Worm (Caenorhabditis elegans) whole organism, L4 larva: ENCODE results near the gene ceh-27.

ENCODE experiments used
- F37D6.2 ChIP-seq: sonication (generic microtip); optimal IDR thresholded peaks from 2 replicates; lab custom pipeline; 2016; ENCODE audit warnings: mild to moderate bottlenecking, missing genetic modification characterization, missing compliant biosample characterization
- T20F7.1 ChIP-seq: fragments of 200-800 bp; sonication (Bioruptor generic); optimal IDR thresholded peaks from 2 replicates; lab custom pipeline; 2018; ENCODE audit warnings: mild to moderate bottlenecking, missing genetic modification characterization, missing compliant biosample characterization
- Y48G9A.11 ChIP-seq: fragments of 200-800 bp; sonication (Bioruptor generic); IDR thresholded peaks from 2 replicates; pipeline ENCODE4 v1.3.6; 2022; ENCODE audit warnings: missing genetic modification reagents, missing genetic modification characterization, missing compliant biosample characterization
- ZK337.2 ChIP-seq: fragments of 200-800 bp; sonication (Bioruptor generic); IDR thresholded peaks from 2 replicates; pipeline ENCODE4 v1.3.6; 2022; ENCODE audit warnings: missing genetic modification reagents, missing genetic modification characterization, missing compliant biosample characterization
- ZK546.5 ChIP-seq, 2 experiments: sonication (generic microtip); optimal IDR thresholded peaks; 2 replicates each; lab custom pipeline; 2017; ENCODE audit warnings: missing biosample characterization in 2 of 2, missing genetic modification characterization in 2 of 2
- aha-1 ChIP-seq: fragments of 150-350 bp; peaks from one replicate; lab custom pipeline; 2014; ENCODE audit warnings: missing biosample characterization, missing genetic modification characterization
- arid-1 ChIP-seq: fragments of 200-800 bp; sonication (Bioruptor generic); conservative IDR thresholded peaks from 2 replicates; pipeline ENCODE4 v1.3.6; 2022; ENCODE audit warnings: missing genetic modification reagents, missing genetic modification characterization, missing compliant biosample characterization
- ceh-32 ChIP-seq: sonication (generic microtip); optimal IDR thresholded peaks from 2 replicates; lab custom pipeline; 2016; ENCODE audit warnings: mild to moderate bottlenecking, missing genetic modification characterization, missing compliant biosample characterization; ENCODE audit not compliant: poor library complexity
- ceh-82 ChIP-seq: sonication (generic microtip); optimal IDR thresholded peaks from 2 replicates; lab custom pipeline; 2017; ENCODE audit warnings: missing biosample characterization, missing genetic modification characterization
- ces-1 ChIP-seq: fragments of 150-350 bp; sonication (generic microtip); optimal IDR thresholded peaks from 4 replicates; lab custom pipeline; 2014; ENCODE audit warnings: missing biosample characterization, missing genetic modification reagents, missing genetic modification characterization
- daf-12 ChIP-seq: fragments of 150-350 bp; optimal IDR thresholded peaks from 2 replicates; lab custom pipeline; 2014; ENCODE audit warnings: missing biosample characterization, missing genetic modification reagents, missing genetic modification characterization
- daf-16 ChIP-seq, 3 experiments: sonication (generic microtip); optimal IDR thresholded peaks; 2 replicates each; lab custom pipeline; 2016 to 2017; ENCODE audit warnings: missing genetic modification characterization in 3 of 3, missing genetic modification reagents in 3 of 3, mild to moderate bottlenecking in 2 of 3, missing compliant biosample characterization in 2 of 3, missing biosample characterization in 1 of 3, moderate library complexity in 1 of 3
- dmd-6 ChIP-seq: fragments of 200-800 bp; sonication (Bioruptor generic); IDR thresholded peaks from 2 replicates; pipeline ENCODE4 v1.3.6; 2022; ENCODE audit warnings: missing genetic modification reagents, missing genetic modification characterization, missing compliant biosample characterization
- dmd-8 ChIP-seq: fragments of 200-800 bp; sonication (Bioruptor generic); IDR thresholded peaks from 2 replicates; pipeline ENCODE4 v1.3.6; 2022; ENCODE audit warnings: missing genetic modification characterization, missing compliant biosample characterization
- dmd-9 ChIP-seq: fragments of 200-800 bp; sonication (Bioruptor generic); IDR thresholded peaks from 2 replicates; pipeline ENCODE4 v1.3.6; 2022; ENCODE audit warnings: missing genetic modification reagents, missing genetic modification characterization, missing compliant biosample characterization
- dpl-1 ChIP-seq: fragments of 150-350 bp; optimal IDR thresholded peaks from 2 replicates; lab custom pipeline; 2014; ENCODE audit warnings: missing biosample characterization, missing genetic modification reagents, missing genetic modification characterization
- dve-1 ChIP-seq: sonication (generic microtip); optimal IDR thresholded peaks from 2 replicates; lab custom pipeline; 2017; ENCODE audit warnings: antibody characterized with exemption, mild to moderate bottlenecking, missing genetic modification characterization, missing compliant biosample characterization; ENCODE audit not compliant: insufficient read depth
- fkh-10 ChIP-seq: fragments of 150-350 bp; optimal IDR thresholded peaks from 2 replicates; lab custom pipeline; 2014; ENCODE audit warnings: missing biosample characterization, missing genetic modification reagents, missing genetic modification characterization
- fos-1 ChIP-seq: fragments of 150-350 bp; optimal IDR thresholded peaks from 2 replicates; lab custom pipeline; 2014; ENCODE audit warnings: missing biosample characterization, missing genetic modification characterization
- gei-8 ChIP-seq: fragments of 200-800 bp; sonication (Bioruptor generic); optimal IDR thresholded peaks from 2 replicates; lab custom pipeline; 2018; ENCODE audit warnings: mild to moderate bottlenecking, missing genetic modification characterization, missing compliant biosample characterization
- hif-1 ChIP-seq, 2 experiments: sonication (generic microtip); optimal IDR thresholded peaks; 2 replicates each; lab custom pipeline; 2016 to 2017; ENCODE audit warnings: missing compliant biosample characterization in 2 of 2, missing genetic modification characterization in 2 of 2, missing genetic modification reagents in 2 of 2, missing genotype in 2 of 2, mild to moderate bottlenecking in 1 of 2
- hlh-11 ChIP-seq: fragments of 200-800 bp; sonication (Bioruptor generic); optimal IDR thresholded peaks from 2 replicates; lab custom pipeline; 2018; ENCODE audit warnings: mild to moderate bottlenecking, missing genetic modification characterization, missing compliant biosample characterization
- hlh-30 ChIP-seq: sonication (generic microtip); optimal IDR thresholded peaks from 2 replicates; lab custom pipeline; 2017; ENCODE audit warnings: antibody characterized with exemption, mild to moderate bottlenecking, missing genetic modification characterization, missing compliant biosample characterization; ENCODE audit not compliant: insufficient read depth
- hmg-1.1 ChIP-seq: fragments of 200-800 bp; sonication (Bioruptor generic); IDR thresholded peaks from 2 replicates; pipeline ENCODE4 v1.3.6; 2022; ENCODE audit warnings: missing genetic modification reagents, missing genetic modification characterization, missing compliant biosample characterization
- jun-1 ChIP-seq: fragments of 150-350 bp; optimal IDR thresholded peaks from 2 replicates; lab custom pipeline; 2014; ENCODE audit warnings: missing biosample characterization, missing genetic modification reagents, missing genetic modification characterization
- lim-7 ChIP-seq: fragments of 200-800 bp; sonication (Bioruptor generic); IDR thresholded peaks from 2 replicates; pipeline ENCODE4 v1.3.6; 2022; ENCODE audit warnings: missing genetic modification characterization, missing compliant biosample characterization
- lin-15B ChIP-seq: fragments of 150-350 bp; sonication (generic microtip); optimal IDR thresholded peaks from 3 replicates; lab custom pipeline; 2014; ENCODE audit warnings: missing biosample characterization, missing genetic modification characterization
- lin-38 ChIP-seq: fragments of 200-800 bp; sonication (Bioruptor generic); IDR thresholded peaks from 2 replicates; pipeline ENCODE4 v1.3.6; 2022; ENCODE audit warnings: missing genetic modification reagents, missing genetic modification characterization, missing compliant biosample characterization
- lin-39 ChIP-seq: fragments of 150-350 bp; optimal IDR thresholded peaks from 2 replicates; lab custom pipeline; 2014; ENCODE audit warnings: missing biosample characterization, missing genetic modification reagents, missing genetic modification characterization
- lsy-2 ChIP-seq, 2 experiments: fragments of 150-350 bp in 1 of 2; sonication (generic microtip) in 1 of 2; optimal IDR thresholded peaks; 2 replicates each; lab custom pipeline; 2014 to 2017; ENCODE audit warnings: missing biosample characterization in 2 of 2, missing genetic modification characterization in 2 of 2
- mdl-1 ChIP-seq, 2 experiments: fragments of 150-350 bp in 1 of 2; sonication (generic microtip) in 1 of 2; optimal IDR thresholded peaks; 2 replicates each; lab custom pipeline; 2014 to 2017; ENCODE audit warnings: missing biosample characterization in 2 of 2, missing genetic modification characterization in 2 of 2
- mdt-29 ChIP-seq: fragments of 200-800 bp; sonication (Bioruptor generic); IDR thresholded peaks from 2 replicates; pipeline ENCODE4 v1.3.6; 2022; ENCODE audit warnings: missing genetic modification reagents, missing genetic modification characterization, missing compliant biosample characterization
- mep-1 ChIP-seq: fragments of 150-350 bp; sonication (generic microtip); optimal IDR thresholded peaks from 3 replicates; lab custom pipeline; 2014; ENCODE audit warnings: missing biosample characterization, missing genetic modification characterization
- mes-2 ChIP-seq: sonication (generic microtip); optimal IDR thresholded peaks from 2 replicates; lab custom pipeline; 2016; ENCODE audit warnings: missing genotype, mild to moderate bottlenecking, missing genetic modification characterization, missing compliant biosample characterization; ENCODE audit not compliant: poor library complexity, severe bottlenecking
- mxl-2 ChIP-seq: fragments of 200-800 bp; sonication (Bioruptor generic); conservative IDR thresholded peaks from 2 replicates; pipeline ENCODE4 v1.3.6; 2022; ENCODE audit warnings: missing genetic modification reagents, missing genetic modification characterization, missing compliant biosample characterization
- mxl-3 ChIP-seq: fragments of 200-800 bp; sonication (Bioruptor generic); optimal IDR thresholded peaks from 2 replicates; lab custom pipeline; 2018; ENCODE audit warnings: mild to moderate bottlenecking, missing genetic modification characterization, missing compliant biosample characterization
- nhr-10 ChIP-seq: fragments of 150-350 bp; optimal IDR thresholded peaks from 2 replicates; lab custom pipeline; 2014; ENCODE audit warnings: missing biosample characterization, missing genetic modification characterization
- nhr-102 ChIP-seq: sonication (generic microtip); optimal IDR thresholded peaks from 2 replicates; lab custom pipeline; 2016; ENCODE audit warnings: mild to moderate bottlenecking, missing genetic modification characterization, moderate library complexity, missing compliant biosample characterization
- nhr-111 ChIP-seq: fragments of 200-800 bp; sonication (Bioruptor generic); optimal IDR thresholded peaks from 2 replicates; lab custom pipeline; 2018; ENCODE audit warnings: mild to moderate bottlenecking, missing genetic modification characterization, missing compliant biosample characterization
- nhr-25 ChIP-seq: sonication (generic microtip); optimal IDR thresholded peaks from 2 replicates; lab custom pipeline; 2017; ENCODE audit warnings: missing genetic modification characterization, mild to moderate bottlenecking, missing compliant biosample characterization, antibody characterized with exemption, moderate library complexity, borderline replicate concordance; ENCODE audit not compliant: insufficient read depth
- nhr-28 ChIP-seq: fragments of 150-350 bp; optimal IDR thresholded peaks from 2 replicates; lab custom pipeline; 2014; ENCODE audit warnings: missing biosample characterization, missing genetic modification characterization
- nhr-48 ChIP-seq: sonication (generic microtip); optimal IDR thresholded peaks from 2 replicates; lab custom pipeline; 2016; ENCODE audit warnings: mild to moderate bottlenecking, missing genetic modification characterization, missing compliant biosample characterization
- nhr-6 ChIP-seq: fragments of 150-350 bp; optimal IDR thresholded peaks from 2 replicates; lab custom pipeline; 2014; ENCODE audit warnings: missing biosample characterization, missing genetic modification characterization
- nhr-77 ChIP-seq: fragments of 150-350 bp; optimal IDR thresholded peaks from 2 replicates; lab custom pipeline; 2014; ENCODE audit warnings: missing biosample characterization, missing genetic modification characterization
- rbr-2 ChIP-seq: sonication (generic microtip); optimal IDR thresholded peaks from 2 replicates; lab custom pipeline; 2016; ENCODE audit warnings: missing genotype, missing genetic modification characterization, missing compliant biosample characterization
- spr-3 ChIP-seq: fragments of 200-800 bp; sonication (Bioruptor generic); optimal IDR thresholded peaks from 2 replicates; lab custom pipeline; 2018; ENCODE audit warnings: mild to moderate bottlenecking, missing genetic modification characterization, missing compliant biosample characterization
- unc-130 ChIP-seq: sonication (generic microtip); optimal IDR thresholded peaks from 2 replicates; lab custom pipeline; 2016; ENCODE audit warnings: missing genetic modification reagents, missing genetic modification characterization, missing compliant biosample characterization
- vab-7 ChIP-seq: fragments of 200-800 bp; sonication (Bioruptor generic); IDR thresholded peaks from 2 replicates; pipeline ENCODE4 v1.3.6; 2022; ENCODE audit warnings: missing genetic modification reagents, missing genetic modification characterization, missing compliant biosample characterization

Gene ceh-27

ce11 chrV:11644166-11644565, 20.7 kb downstream of the ceh-27 start, which contains the start of gene bir-1:
TSS of gene bir-1 (plus strand) at chrV:11644477.
- TF ChIP-seq arid-1 (GFP tag; lab: Robert Waterston, UW) (no peak), mep-1 (tag; lab: Kevin White, UChicago) (peak; percentile 64), vab-7 (no peak), dpl-1 (GFP tag; lab: Kevin White, UChicago) (peak; percentile 75), hif-1 (tag; optimal IDR thresholded peaks at IDR 0.05; lab: Kevin White, UChicago) (peak in 1 of 2 experiments; percentile 87), nhr-48 (tag; lab: Kevin White, UChicago) (no peak), jun-1 (tag; lab: Kevin White, UChicago) (no peak), ces-1 (no peak), dmd-9 (0 out of 2 replicates have a peak, but pooled peaks have one; percentile 48), nhr-102 (tag; lab: Kevin White, UChicago) (no peak), nhr-28 (tag; lab: Kevin White, UChicago) (peak; percentile 50), fos-1 (tag; lab: Kevin White, UChicago) (no peak), nhr-77 (tag; lab: Kevin White, UChicago) (peak; percentile 5), lsy-2 (tag; optimal IDR thresholded peaks at IDR 0.05; lab: Kevin White, UChicago) (peak in 1 of 2 experiments; percentile 73), nhr-6 (tag; lab: Kevin White, UChicago) (peak; percentile 85), F37D6.2 (tag; lab: Kevin White, UChicago) (no peak), ceh-32 (tag; lab: Kevin White, UChicago) (no peak), dmd-6 (GFP tag; lab: Robert Waterston, UW) (peak; percentile 47; the same call in 1 of the 2 replicates), mxl-2 (GFP tag; lab: Robert Waterston, UW) (no peak), nhr-25 (tag; lab: Kevin White, UChicago) (peak; percentile 31), gei-8 (GFP tag; lab: Kevin White, UChicago) (no peak), T20F7.1 (GFP tag; lab: Kevin White, UChicago) (peak; percentile 48), ZK337.2 (GFP tag; lab: Robert Waterston, UW) (peak; percentile 44; the same call in 1 of the 2 replicates), ZK546.5 (tag; optimal IDR thresholded peaks at IDR 0.05; lab: Kevin White, UChicago) (no peak), mdl-1 (tag; optimal IDR thresholded peaks at IDR 0.05; lab: Kevin White, UChicago) (peak; percentile 44 to 90), lin-38 (GFP tag; lab: Robert Waterston, UW) (peak; percentile 83), spr-3 (GFP tag; lab: Kevin White, UChicago) (no peak), hlh-11 (tag; lab: Kevin White, UChicago) (peak; percentile 41), daf-12 (no peak), lim-7 (GFP tag; lab: Robert Waterston, UW) (no peak), Y48G9A.11 (no peak), mes-2 (tag; lab: Kevin White, UChicago) (peak; percentile 96), lin-39 (no peak), mxl-3 (GFP tag; lab: Kevin White, UChicago) (peak; percentile 82), hmg-1.1 (GFP tag; lab: Robert Waterston, UW) (peak; percentile 53; the same call in 1 of the 2 replicates), fkh-10 (GFP tag; lab: Kevin White, UChicago) (no peak), ceh-82 (tag; lab: Kevin White, UChicago) (no peak), dve-1 (tag; lab: Kevin White, UChicago) (peak; percentile 24), aha-1 (tag; lab: Kevin White, UChicago) (no peak), nhr-111 (no peak), rbr-2 (tag; lab: Kevin White, UChicago) (peak; percentile 26), mdt-29 (GFP tag; lab: Robert Waterston, UW) (no peak), unc-130 (peak; percentile 88), lin-15B (no peak), daf-16 (GFP tag; optimal IDR thresholded peaks at IDR 0.05; lab: Kevin White, UChicago) (no peak), daf-16 (tag; optimal IDR thresholded peaks at IDR 0.05; lab: Kevin White, UChicago) (peak; percentile 13), hlh-30 (peak; percentile 72), nhr-10 (no peak), dmd-8 (GFP tag; lab: Robert Waterston, UW) (no peak)
